Worm (Caenorhabditis elegans) whole organism, early embryonic: Measurements from ENCODE around the gene irld-28.

Source experiments
- B0310.2 ChIP-seq: sonication (generic microtip); optimal IDR thresholded peaks from 2 replicates; lab custom pipeline; 2016; ENCODE audit warnings: mild to moderate bottlenecking, missing genetic modification characterization, missing compliant biosample characterization
- aly-1 ChIP-seq: sonication (generic microtip); optimal IDR thresholded peaks from 2 replicates; lab custom pipeline; 2016; ENCODE audit warnings: missing genetic modification characterization, missing compliant biosample characterization
- ama-1 ChIP-seq: fragments of 150-350 bp; optimal IDR thresholded peaks from 2 replicates; lab custom pipeline; 2014
- ceh-13 ChIP-seq: fragments of 200-800 bp; sonication (Bioruptor generic); optimal IDR thresholded peaks from 2 replicates; lab custom pipeline; 2018; ENCODE audit warnings: mild to moderate bottlenecking, missing genetic modification characterization, missing compliant biosample characterization
- ets-7 ChIP-seq: sonication (generic microtip); optimal IDR thresholded peaks from 2 replicates; lab custom pipeline; 2016; ENCODE audit warnings: missing genotype, missing genetic modification characterization, missing compliant biosample characterization
- flt-1 ChIP-seq: fragments of 200-800 bp; sonication (Bioruptor generic); IDR thresholded peaks from 2 replicates; pipeline ENCODE4 v1.3.6; 2022; ENCODE audit warnings: missing genetic modification characterization, missing compliant biosample characterization
- hmg-4 ChIP-seq: fragments of 200-800 bp; sonication (Bioruptor generic); optimal IDR thresholded peaks from 2 replicates; lab custom pipeline; 2018; ENCODE audit warnings: mild to moderate bottlenecking, missing genetic modification characterization, missing compliant biosample characterization
- hnd-1 ChIP-seq: sonication (generic microtip); optimal IDR thresholded peaks from 2 replicates; lab custom pipeline; 2016; ENCODE audit warnings: missing genetic modification characterization, missing compliant biosample characterization
- tbx-37 ChIP-seq: fragments of 200-800 bp; sonication (Bioruptor generic); conservative IDR thresholded peaks from 2 replicates; pipeline ENCODE4 v1.3.6; 2022; ENCODE audit warnings: missing genetic modification reagents, missing genetic modification characterization, missing compliant biosample characterization
- tra-4 ChIP-seq: sonication (generic microtip); optimal IDR thresholded peaks from 2 replicates; lab custom pipeline; 2017; ENCODE audit warnings: missing genetic modification characterization, missing compliant biosample characterization

ce11 chrV:2324260-2324659 lies 11.8 kb downstream of the irld-28 start:
- no peak for TF ChIP-seq ceh-13
- no peak for TF ChIP-seq tra-4 (tag; lab: Kevin White, UChicago)
- no peak for TF ChIP-seq ama-1 (lab: Kevin White, UChicago)
- TF ChIP-seq aly-1 = no peak
- no peak for TF ChIP-seq hmg-4 (GFP tag; lab: Kevin White, UChicago)
- no peak for TF ChIP-seq flt-1 (GFP tag; lab: Robert Waterston, UW)
- TF ChIP-seq ets-7 (tag; lab: Kevin White, UChicago) = no peak
- no peak for TF ChIP-seq tbx-37
- no peak for TF ChIP-seq B0310.2 (tag; lab: Kevin White, UChicago)
- TF ChIP-seq hnd-1 (tag; lab: Kevin White, UChicago) = no peak
